Fruit fly (Drosophila melanogaster): ENCODE measurements around the gene Polr2J.

Gene Polr2J

dm6 chr2L:17410358-17410757 is at the start of gene Polr2J, which contains the start of gene CG15141 (continued):
- TF ChIP-seq Xbp1 (GFP tag; optimal IDR thresholded peaks at IDR 0.05) (peak; percentile 92), CG8281 (tag; optimal IDR thresholded peaks at IDR 0.05) (peak; percentile 48), CG16815 (GFP tag; optimal IDR thresholded peaks at IDR 0.05) (peak; percentile 87), CG18599 (GFP tag; optimal IDR thresholded peaks at IDR 0.05) (peak; percentile 85), CG18619 (GFP tag; optimal IDR thresholded peaks at IDR 0.05) (peak; percentile 77), Opbp (GFP tag; IDR thresholded peaks at IDR 0.05; ENCODE audit: partially characterized antibody) (peak; percentile 64; the same call in 2 of the 3 replicates), tup (GFP tag; optimal IDR thresholded peaks at IDR 0.05) (peak; percentile 57), CG1529 (GFP tag; optimal IDR thresholded peaks at IDR 0.05) (peak; percentile 63), nau (GFP tag; optimal IDR thresholded peaks at IDR 0.05) (no peak), ERR (GFP tag; optimal IDR thresholded peaks at IDR 0.05) (no peak), gsb (GFP tag; IDR thresholded peaks at IDR 0.05) (no peak), Aef1 (GFP tag; IDR thresholded peaks at IDR 0.05) (peak; percentile 91), mam (GFP tag; optimal IDR thresholded peaks at IDR 0.05) (peak; percentile 80), crp (GFP tag; optimal IDR thresholded peaks at IDR 0.05) (peak in 1 of 2 experiments; percentile 81), CG15696 (tag; optimal IDR thresholded peaks at IDR 0.05) (peak; percentile 87), Dfd (GFP tag; optimal IDR thresholded peaks at IDR 0.05) (no peak), CG33213 (GFP tag; optimal IDR thresholded peaks at IDR 0.05) (peak; percentile 52), ci (GFP tag; IDR thresholded peaks at IDR 0.05) (peak; percentile 68; the same call in 2 of the 3 replicates), CTCF (GFP tag; optimal IDR thresholded peaks at IDR 0.05) (no peak), CG2129 (GFP tag; IDR thresholded peaks at IDR 0.05; ENCODE audit: partially characterized antibody) (peak; percentile 86), onecut (GFP tag; IDR thresholded peaks at IDR 0.05) (peak; percentile 48; the same call in 1 of the 2 replicates), tna (GFP tag; IDR thresholded peaks at IDR 0.05; ENCODE audit: partially characterized antibody) (peak; percentile 41; the same call in 1 of the 2 replicates), slou (GFP tag; optimal IDR thresholded peaks at IDR 0.05) (peak; percentile 82), ab (GFP tag; optimal IDR thresholded peaks at IDR 0.05) (no peak), bowl (GFP tag; IDR thresholded peaks at IDR 0.05) (0 out of 2 replicates have a peak, but pooled peaks have one; percentile 17), Atf3 (GFP tag; optimal IDR thresholded peaks at IDR 0.05) (peak; percentile 62), repo (GFP tag; optimal IDR thresholded peaks at IDR 0.05) (no peak), Dp (GFP tag; optimal IDR thresholded peaks at IDR 0.05) (peak; percentile 45), stc (GFP tag; IDR thresholded peaks at IDR 0.05) (peak; percentile 64; the same call in 1 of the 2 replicates), pros (GFP tag; optimal IDR thresholded peaks at IDR 0.05) (no peak), Hr78 (GFP tag; optimal IDR thresholded peaks at IDR 0.05) (no peak), CG11695 (GFP tag; IDR thresholded peaks at IDR 0.05) (peak; percentile 73; the same call in 2 of the 3 replicates), bigmax (GFP tag; optimal IDR thresholded peaks at IDR 0.05) (no peak), CG32767 (GFP tag; IDR thresholded peaks at IDR 0.05) (no peak; the same call in 1 of the 2 replicates), luna (GFP tag; optimal IDR thresholded peaks at IDR 0.05) (no peak), psq (GFP tag; optimal IDR thresholded peaks at IDR 0.05) (peak; percentile 68), Gsc (GFP tag; IDR thresholded peaks at IDR 0.05) (peak; percentile 68), ewg (GFP tag; optimal IDR thresholded peaks at IDR 0.05) (peak; percentile 82), Lhr (GFP tag; optimal IDR thresholded peaks at IDR 0.05) (peak; percentile 68), Rx (GFP tag; IDR thresholded peaks at IDR 0.05) (peak; percentile 64; the same call in 1 of the 2 replicates), dysf (GFP tag; IDR thresholded peaks at IDR 0.05) (peak; percentile 90), ftz-f1 (GFP tag; optimal IDR thresholded peaks at IDR 0.05) (no peak), CG6254 (GFP tag; optimal IDR thresholded peaks at IDR 0.05) (peak; percentile 14), hkb (optimal IDR thresholded peaks at IDR 0.05) (peak; percentile 65), hkb (GFP tag; IDR thresholded peaks at IDR 0.05) (peak; percentile 81), Sin3A (optimal IDR thresholded peaks at IDR 0.05) (peak; percentile 94), Mrtf (GFP tag; IDR thresholded peaks at IDR 0.05) (peak; percentile 54; the same call in 1 of the 3 replicates), CG4707 (GFP tag; optimal IDR thresholded peaks at IDR 0.05) (no peak), tap (tag; optimal IDR thresholded peaks at IDR 0.05) (no peak), CG7271 (tag; optimal IDR thresholded peaks at IDR 0.05) (peak; percentile 78), yki (optimal IDR thresholded peaks at IDR 0.05) (no peak), CG14014 (GFP tag; IDR thresholded peaks at IDR 0.05) (peak; percentile 86)
